Worm (Caenorhabditis elegans) whole organism, L1 larva: ENCODE data around the gene hpr-9.

Experiments used
- Y116A8C.19 ChIP-seq: sonication (generic microtip); optimal IDR thresholded peaks from 2 replicates; lab custom pipeline; 2016; ENCODE audit warnings: missing compliant biosample characterization, missing genetic modification characterization, borderline replicate concordance
- aha-1 ChIP-seq: fragments of 150-350 bp; optimal IDR thresholded peaks from 2 replicates; lab custom pipeline; 2014; ENCODE audit warnings: missing biosample characterization, missing genetic modification characterization
- alr-1 ChIP-seq: fragments of 200-800 bp; sonication (Bioruptor generic); optimal IDR thresholded peaks from 2 replicates; lab custom pipeline; 2018; ENCODE audit warnings: borderline replicate concordance, mild to moderate bottlenecking, missing genetic modification characterization, missing compliant biosample characterization
- aly-2 ChIP-seq: fragments of 150-350 bp; optimal IDR thresholded peaks from 2 replicates; lab custom pipeline; 2014; ENCODE audit warnings: missing biosample characterization, missing genetic modification characterization
- blmp-1 ChIP-seq: fragments of 150-350 bp; optimal IDR thresholded peaks from 2 replicates; lab custom pipeline; 2014; ENCODE audit warnings: missing biosample characterization, missing genetic modification characterization
- ceh-63 ChIP-seq: fragments of 200-800 bp; sonication (Bioruptor generic); optimal IDR thresholded peaks from 2 replicates; lab custom pipeline; 2018; ENCODE audit warnings: mild to moderate bottlenecking, missing genetic modification characterization, missing compliant biosample characterization
- ceh-8 ChIP-seq: fragments of 200-800 bp; sonication (Bioruptor generic); optimal IDR thresholded peaks from 2 replicates; lab custom pipeline; 2018; ENCODE audit warnings: mild to moderate bottlenecking, missing genetic modification characterization, moderate library complexity, missing compliant biosample characterization
- ceh-90 ChIP-seq: sonication (generic microtip); optimal IDR thresholded peaks from 2 replicates; lab custom pipeline; 2016; ENCODE audit warnings: missing genetic modification characterization, missing compliant biosample characterization
- ces-1 ChIP-seq: fragments of 150-350 bp; optimal IDR thresholded peaks from 2 replicates; lab custom pipeline; 2014; ENCODE audit warnings: missing biosample characterization, missing genetic modification reagents, missing genetic modification characterization
- dpl-1 ChIP-seq, 3 experiments: fragments of 150-350 bp in 2 of 3; sonication (generic microtip) in 1 of 3; optimal IDR thresholded peaks; 2 replicates each; lab custom pipeline; 2014 to 2017; ENCODE audit warnings: missing biosample characterization in 3 of 3, missing genetic modification characterization in 3 of 3, missing genetic modification reagents in 3 of 3
- dsc-1 ChIP-seq: sonication (generic microtip); optimal IDR thresholded peaks from 2 replicates; lab custom pipeline; 2016; ENCODE audit warnings: mild to moderate bottlenecking, missing genetic modification characterization, missing compliant biosample characterization
- efl-3 ChIP-seq: fragments of 200-800 bp; sonication (Bioruptor generic); optimal IDR thresholded peaks from 2 replicates; lab custom pipeline; 2018; ENCODE audit warnings: mild to moderate bottlenecking, missing genetic modification characterization, missing compliant biosample characterization
- egl-13 ChIP-seq: sonication (generic microtip); optimal IDR thresholded peaks from 2 replicates; lab custom pipeline; 2016; ENCODE audit warnings: missing genotype, missing genetic modification reagents, missing genetic modification characterization, missing compliant biosample characterization
- elt-2 ChIP-seq: sonication (generic microtip); optimal IDR thresholded peaks from 2 replicates; lab custom pipeline; 2016; ENCODE audit warnings: missing genetic modification characterization, mild to moderate bottlenecking, inconsistent platforms, missing compliant biosample characterization, missing genetic modification reagents
- elt-3 ChIP-seq, 6 experiments: fragments of 150-350 bp in 1 of 6; sonication (generic microtip); optimal IDR thresholded peaks; 2 replicates each; lab custom pipeline; 2017 to 2018; ENCODE audit warnings: missing biosample characterization in 6 of 6, missing genetic modification characterization in 6 of 6, inconsistent platforms in 1 of 6
- ets-5 ChIP-seq: fragments of 200-800 bp; sonication (Bioruptor generic); IDR thresholded peaks from 2 replicates; pipeline ENCODE4 v1.3.6; 2022; ENCODE audit warnings: missing genetic modification characterization, missing compliant biosample characterization
- fkh-10 ChIP-seq: sonication (generic microtip); optimal IDR thresholded peaks from 2 replicates; lab custom pipeline; 2017; ENCODE audit warnings: missing biosample characterization, missing genetic modification reagents, missing genetic modification characterization
- fkh-4 ChIP-seq: sonication (generic microtip); optimal IDR thresholded peaks from 2 replicates; lab custom pipeline; 2016; ENCODE audit warnings: missing compliant biosample characterization, missing genetic modification characterization, borderline replicate concordance
- fkh-8 ChIP-seq: sonication (generic microtip); optimal IDR thresholded peaks from 2 replicates; lab custom pipeline; 2016; ENCODE audit warnings: mild to moderate bottlenecking, missing genetic modification characterization, missing compliant biosample characterization
- fos-1 ChIP-seq: fragments of 150-350 bp; optimal IDR thresholded peaks from 2 replicates; lab custom pipeline; 2014; ENCODE audit warnings: missing biosample characterization, missing genetic modification characterization
- grh-1 ChIP-seq: fragments of 200-800 bp; sonication (Bioruptor generic); IDR thresholded peaks from 2 replicates; pipeline ENCODE4 v1.3.6; 2022; ENCODE audit warnings: missing genetic modification reagents, missing genetic modification characterization, missing compliant biosample characterization
- hpl-2 ChIP-seq: fragments of 150-350 bp; optimal IDR thresholded peaks from 2 replicates; lab custom pipeline; 2014; ENCODE audit warnings: missing biosample characterization, missing genetic modification reagents, missing genetic modification characterization
- irx-1 ChIP-seq: sonication (generic microtip); optimal IDR thresholded peaks from 2 replicates; lab custom pipeline; 2016; ENCODE audit warnings: missing genetic modification characterization, missing compliant biosample characterization
- jun-1 ChIP-seq: fragments of 150-350 bp; optimal IDR thresholded peaks from 2 replicates; lab custom pipeline; 2014; ENCODE audit warnings: missing biosample characterization, missing genetic modification reagents, missing genetic modification characterization
- lin-13 ChIP-seq: fragments of 150-350 bp; optimal IDR thresholded peaks from 2 replicates; lab custom pipeline; 2014; ENCODE audit warnings: missing biosample characterization, missing genetic modification reagents, missing genetic modification characterization
- lin-15B ChIP-seq: fragments of 150-350 bp; sonication (generic microtip); optimal IDR thresholded peaks from 3 replicates; lab custom pipeline; 2014; ENCODE audit warnings: missing biosample characterization, missing genetic modification characterization
- lin-39 ChIP-seq: fragments of 150-350 bp; optimal IDR thresholded peaks from 2 replicates; lab custom pipeline; 2014; ENCODE audit warnings: missing biosample characterization, missing genetic modification reagents, missing genetic modification characterization
- mab-9 ChIP-seq: fragments of 200-800 bp; sonication (Bioruptor generic); IDR thresholded peaks from 2 replicates; pipeline ENCODE4 v1.3.6; 2022; ENCODE audit warnings: missing genetic modification reagents, missing genetic modification characterization, missing compliant biosample characterization
- mef-2 ChIP-seq: fragments of 150-350 bp; optimal IDR thresholded peaks from 2 replicates; lab custom pipeline; 2014; ENCODE audit warnings: missing biosample characterization, missing genetic modification characterization
- nhr-11 ChIP-seq: fragments of 150-350 bp; optimal IDR thresholded peaks from 2 replicates; lab custom pipeline; 2014; ENCODE audit warnings: missing biosample characterization, missing genetic modification characterization
- nhr-12 ChIP-seq: sonication (generic microtip); optimal IDR thresholded peaks from 2 replicates; lab custom pipeline; 2017; ENCODE audit warnings: missing biosample characterization, missing genetic modification characterization
- nhr-19 ChIP-seq: fragments of 200-800 bp; sonication (Bioruptor generic); conservative IDR thresholded peaks from 2 replicates; pipeline ENCODE4 v1.3.6; 2022; ENCODE audit warnings: missing genetic modification characterization, missing compliant biosample characterization
- nhr-20 ChIP-seq: sonication (generic microtip); optimal IDR thresholded peaks from 2 replicates; lab custom pipeline; 2016; ENCODE audit warnings: mild to moderate bottlenecking, missing genetic modification characterization, missing compliant biosample characterization
- nhr-28 ChIP-seq: fragments of 150-350 bp; optimal IDR thresholded peaks from 2 replicates; lab custom pipeline; 2014; ENCODE audit warnings: missing biosample characterization, missing genetic modification characterization
- nhr-47 ChIP-seq: sonication (generic microtip); optimal IDR thresholded peaks from 2 replicates; lab custom pipeline; 2016; ENCODE audit warnings: mild to moderate bottlenecking, missing genetic modification characterization, moderate library complexity, missing compliant biosample characterization
- nhr-76 ChIP-seq: sonication (generic microtip); optimal IDR thresholded peaks from 2 replicates; lab custom pipeline; 2017; ENCODE audit warnings: missing biosample characterization, missing genetic modification characterization
- nhr-90 ChIP-seq: sonication (generic microtip); optimal IDR thresholded peaks from 2 replicates; lab custom pipeline; 2016; ENCODE audit warnings: mild to moderate bottlenecking, missing genetic modification characterization, missing compliant biosample characterization; ENCODE audit not compliant: poor library complexity
- pax-3 ChIP-seq: fragments of 200-800 bp; sonication (Bioruptor generic); optimal IDR thresholded peaks from 2 replicates; lab custom pipeline; 2018; ENCODE audit warnings: mild to moderate bottlenecking, missing genetic modification characterization, moderate library complexity, missing compliant biosample characterization
- pqm-1 ChIP-seq: sonication (generic microtip); optimal IDR thresholded peaks from 3 replicates; lab custom pipeline; 2017; ENCODE audit warnings: missing biosample characterization, missing genetic modification characterization
- rnt-1 ChIP-seq: sonication (generic microtip); optimal IDR thresholded peaks from 2 replicates; lab custom pipeline; 2016; ENCODE audit warnings: mild to moderate bottlenecking, missing genetic modification characterization, moderate library complexity, missing compliant biosample characterization
- skn-1 ChIP-seq: fragments of 150-350 bp; optimal IDR thresholded peaks from 2 replicates; lab custom pipeline; 2014; ENCODE audit warnings: missing biosample characterization, missing genetic modification characterization
- snpc-4 ChIP-seq: fragments of 150-350 bp; optimal IDR thresholded peaks from 2 replicates; lab custom pipeline; 2014; ENCODE audit warnings: missing biosample characterization, missing genetic modification characterization
- snu-23 ChIP-seq: sonication (generic microtip); optimal IDR thresholded peaks from 2 replicates; lab custom pipeline; 2016; ENCODE audit warnings: missing genetic modification characterization, missing compliant biosample characterization
- sox-4 ChIP-seq: sonication (generic microtip); optimal IDR thresholded peaks from 2 replicates; lab custom pipeline; 2016; ENCODE audit warnings: missing genetic modification characterization, missing compliant biosample characterization
- sptf-1 ChIP-seq: fragments of 150-350 bp; optimal IDR thresholded peaks from 2 replicates; lab custom pipeline; 2014; ENCODE audit warnings: missing biosample characterization, missing genetic modification characterization
- sup-37 ChIP-seq: fragments of 200-800 bp; sonication (Bioruptor generic); optimal IDR thresholded peaks from 2 replicates; lab custom pipeline; 2018; ENCODE audit warnings: mild to moderate bottlenecking, missing genetic modification characterization, missing compliant biosample characterization
- tbx-2 ChIP-seq: sonication (generic microtip); optimal IDR thresholded peaks from 2 replicates; lab custom pipeline; 2016; ENCODE audit warnings: missing genetic modification characterization, missing compliant biosample characterization
- unc-30 ChIP-seq: sonication (generic microtip); optimal IDR thresholded peaks from 2 replicates; lab custom pipeline; 2017; ENCODE audit warnings: missing biosample characterization, missing genetic modification characterization
- unc-86 ChIP-seq: sonication (generic microtip); optimal IDR thresholded peaks from 2 replicates; lab custom pipeline; 2016; ENCODE audit warnings: missing genetic modification characterization, missing compliant biosample characterization
- unc-98 ChIP-seq: fragments of 200-800 bp; sonication (Bioruptor generic); IDR thresholded peaks from 2 replicates; pipeline ENCODE4 v1.3.6; 2022; ENCODE audit warnings: missing genetic modification characterization, missing compliant biosample characterization
- vab-15 ChIP-seq: sonication (generic microtip); optimal IDR thresholded peaks from 2 replicates; lab custom pipeline; 2017; ENCODE audit warnings: missing genotype, mild to moderate bottlenecking, missing genetic modification characterization, missing compliant biosample characterization
- zag-1 ChIP-seq: fragments of 150-350 bp; optimal IDR thresholded peaks from 2 replicates; lab custom pipeline; 2014; ENCODE audit warnings: missing biosample characterization, missing genetic modification characterization
- zip-4 ChIP-seq: fragments of 200-800 bp; sonication (Bioruptor generic); optimal IDR thresholded peaks from 2 replicates; lab custom pipeline; 2018; ENCODE audit warnings: mild to moderate bottlenecking, missing genetic modification characterization, moderate library complexity, missing compliant biosample characterization

Gene hpr-9

DNA sequence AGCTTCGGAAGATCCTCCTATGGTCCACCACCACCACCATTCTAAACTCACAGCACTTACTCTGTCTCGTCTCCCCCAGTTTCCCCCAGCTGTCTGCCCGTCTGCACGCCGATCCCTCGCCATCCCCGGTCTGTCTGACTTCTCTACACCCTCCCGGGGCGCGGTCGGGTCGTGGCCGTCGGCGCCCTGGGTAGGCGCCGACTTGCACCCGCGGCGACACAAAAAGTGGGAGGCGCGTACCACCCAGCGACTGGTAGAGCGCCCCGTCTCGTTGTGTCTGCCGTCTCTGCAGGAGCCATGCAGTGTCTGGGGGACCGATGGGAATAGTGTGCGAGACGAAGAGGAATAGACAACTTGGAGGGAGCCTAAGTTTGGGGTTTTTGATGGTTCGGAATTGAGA, 12.7 kb downstream of the hpr-9 start (continued):
- TF ChIP-seq nhr-76: no peak
- TF ChIP-seq rnt-1 (tag; lab: Kevin White, UChicago): peak; percentile 88
- TF ChIP-seq snu-23: peak; percentile 86
- peak; percentile 46 for TF ChIP-seq fos-1 (tag; lab: Kevin White, UChicago)
- TF ChIP-seq nhr-19 (GFP tag; lab: Robert Waterston, UW): peak; percentile 83
- TF ChIP-seq Y116A8C.19: no peak
- peak; percentile 27 for TF ChIP-seq lin-15B (tag; lab: Kevin White, UChicago)
- no peak for TF ChIP-seq aly-2 (tag; lab: Kevin White, UChicago)
- peak; percentile 85 for TF ChIP-seq mef-2
- peak; percentile 74 for TF ChIP-seq mab-9 (GFP tag; lab: Robert Waterston, UW)
- peak; percentile 20 for TF ChIP-seq lin-39 (tag; lab: Kevin White, UChicago)
- peak; percentile 68 for TF ChIP-seq pax-3 (tag; lab: Kevin White, UChicago)
- TF ChIP-seq nhr-11: peak; percentile 68
- peak; percentile 59 for TF ChIP-seq blmp-1 (tag; lab: Kevin White, UChicago)
- TF ChIP-seq unc-86 (tag; lab: Kevin White, UChicago): peak; percentile 91
- TF ChIP-seq elt-2: peak; percentile 67
- TF ChIP-seq hpl-2: no peak
- TF ChIP-seq ceh-90 (tag; lab: Kevin White, UChicago): no peak
- peak; percentile 67 for TF ChIP-seq skn-1 (tag; lab: Kevin White, UChicago)
- no peak for TF ChIP-seq sptf-1
- TF ChIP-seq jun-1: peak; percentile 87
- TF ChIP-seq sup-37 (GFP tag; lab: Kevin White, UChicago): peak; percentile 51
- TF ChIP-seq aha-1 (tag; lab: Kevin White, UChicago): peak; percentile 91
- peak; percentile 91 for TF ChIP-seq tbx-2 (tag; lab: Kevin White, UChicago)
- no peak for TF ChIP-seq alr-1 (tag; lab: Kevin White, UChicago)
- TF ChIP-seq dsc-1 (tag; lab: Kevin White, UChicago): peak; percentile 79
- peak; percentile 87 for TF ChIP-seq lin-13
- peak; percentile 89 for TF ChIP-seq egl-13 (tag; lab: Kevin White, UChicago)
- TF ChIP-seq nhr-12 (tag; lab: Kevin White, UChicago): no peak
- no peak for TF ChIP-seq ceh-63
- TF ChIP-seq ces-1 (GFP tag; lab: Kevin White, UChicago): no peak
- no peak for TF ChIP-seq nhr-28
- peak; percentile 51 to 70 (median 58) for TF ChIP-seq dpl-1 (GFP tag; optimal IDR thresholded peaks at IDR 0.05; lab: Kevin White, UChicago)
- no peak for TF ChIP-seq ets-5 (GFP tag; lab: Robert Waterston, UW)
- peak; percentile 86 for TF ChIP-seq grh-1
- TF ChIP-seq sox-4 (tag; lab: Kevin White, UChicago): peak; percentile 57
- TF ChIP-seq zag-1: no peak
- TF ChIP-seq nhr-47 (tag; lab: Kevin White, UChicago): peak; percentile 92
- peak in 2 of 6 experiments; percentile 28 to 56 for TF ChIP-seq elt-3 (tag; optimal IDR thresholded peaks at IDR 0.05; lab: Kevin White, UChicago)
- TF ChIP-seq ceh-8: peak; percentile 98
- peak; percentile 7 for TF ChIP-seq pqm-1 (tag; lab: Kevin White, UChicago)
- peak; percentile 36 for TF ChIP-seq unc-30 (tag; lab: Kevin White, UChicago)
- TF ChIP-seq efl-3 (GFP tag; lab: Kevin White, UChicago): no peak
- peak; percentile 89 for TF ChIP-seq nhr-90 (tag; lab: Kevin White, UChicago)
- no peak for TF ChIP-seq vab-15 (tag; lab: Kevin White, UChicago)
- peak; percentile 72 for TF ChIP-seq irx-1 (tag; lab: Kevin White, UChicago)
- TF ChIP-seq unc-98 (GFP tag; lab: Robert Waterston, UW): peak; percentile 59
- TF ChIP-seq snpc-4 (tag; lab: Kevin White, UChicago): peak; percentile 77
- TF ChIP-seq nhr-20 (tag; lab: Kevin White, UChicago): peak; percentile 87
- no peak for TF ChIP-seq fkh-4 (tag; lab: Kevin White, UChicago)
- TF ChIP-seq fkh-10: peak; percentile 75
- TF ChIP-seq zip-4 (GFP tag; lab: Kevin White, UChicago): peak; percentile 72
- peak; percentile 96 for TF ChIP-seq fkh-8 (tag; lab: Kevin White, UChicago)
